Worm (Caenorhabditis elegans): Measurements from ENCODE around the gene T16G1.13.

T16G1.13 gene

ce11 chrV:12928929-12929532, 20.7 kb upstream of the T16G1.13 start, which contains the start of gene T16G1.2:
TSS of gene T16G1.2 (plus strand) at chrV:12929482.
- no peak for TF ChIP-seq hlh-30 (tag; optimal IDR thresholded peaks at IDR 0.05; ENCODE audit: insufficient read depth)
- no peak for TF ChIP-seq Y48G9A.11 (GFP tag; IDR thresholded peaks at IDR 0.05)
- TF ChIP-seq unc-62 (GFP tag; optimal IDR thresholded peaks at IDR 0.05 in 1 of 2), result peak in 1 of 2 experiments; percentile 11
- TF ChIP-seq unc-62 (tag; optimal IDR thresholded peaks at IDR 0.05), result no peak

ce11 chrV:12933654-12934053, 16.1 kb upstream of the T16G1.13 start:
- TF ChIP-seq daf-16 (GFP tag; optimal IDR thresholded peaks at IDR 0.05), result no peak
- peak; percentile 78 for TF ChIP-seq daf-16 (tag; optimal IDR thresholded peaks at IDR 0.05)
- no peak for TF ChIP-seq gei-8 (GFP tag; optimal IDR thresholded peaks at IDR 0.05)
- no peak for TF ChIP-seq ZK337.2 (GFP tag; IDR thresholded peaks at IDR 0.05)
- no peak for TF ChIP-seq vab-7 (GFP tag; IDR thresholded peaks at IDR 0.05)
- peak; percentile 70 for TF ChIP-seq dmd-6 (GFP tag; IDR thresholded peaks at IDR 0.05)
- peak; percentile 48 for TF ChIP-seq nhr-28 (tag; optimal IDR thresholded peaks at IDR 0.05)
- TF ChIP-seq dve-1 (tag; optimal IDR thresholded peaks at IDR 0.05; ENCODE audit: insufficient read depth), result peak; percentile 44
- TF ChIP-seq pqm-1 (tag; optimal IDR thresholded peaks at IDR 0.05), result peak; percentile 47
- TF ChIP-seq zip-11 (GFP tag; IDR thresholded peaks at IDR 0.05), result no peak

- TF ChIP-seq nhr-11 (tag; optimal IDR thresholded peaks at IDR 0.05) (no peak), snpc-4 (tag; optimal IDR thresholded peaks at IDR 0.05) (no peak), lir-3 (tag; optimal IDR thresholded peaks at IDR 0.05) (no peak), set-16 (GFP tag; IDR thresholded peaks at IDR 0.05) (no peak), php-3 (GFP tag; IDR thresholded peaks at IDR 0.05) (peak; percentile 68; the same call in 1 of the 2 replicates), T26A8.4 (GFP tag; IDR thresholded peaks at IDR 0.05) (no peak), lin-13 (GFP tag; optimal IDR thresholded peaks at IDR 0.05) (no peak), nhr-102 (tag; optimal IDR thresholded peaks at IDR 0.05) (peak; percentile 66), nhr-28 (tag; optimal IDR thresholded peaks at IDR 0.05) (peak; percentile 96), skn-1 (tag; optimal IDR thresholded peaks at IDR 0.05) (no peak), nhr-48 (tag; optimal IDR thresholded peaks at IDR 0.05) (no peak), aly-2 (tag; optimal IDR thresholded peaks at IDR 0.05) (no peak), hif-1 (tag; optimal IDR thresholded peaks at IDR 0.05) (no peak), gei-8 (GFP tag; optimal IDR thresholded peaks at IDR 0.05) (no peak), ZK546.5 (tag; optimal IDR thresholded peaks at IDR 0.05) (no peak), ZK337.2 (GFP tag; IDR thresholded peaks at IDR 0.05) (no peak), Y105C5A.15 (GFP tag; IDR thresholded peaks at IDR 0.05) (no peak), zip-11 (GFP tag; IDR thresholded peaks at IDR 0.05) (no peak), zip-2 (tag; optimal IDR thresholded peaks at IDR 0.05) (no peak), ceh-20 (GFP tag; IDR thresholded peaks at IDR 0.05) (no peak), F49E8.2 (tag; optimal IDR thresholded peaks at IDR 0.05; ENCODE audit: borderline replicate concordance) (no peak), ztf-7 (tag; optimal IDR thresholded peaks at IDR 0.05) (no peak), fkh-10 (GFP tag; optimal IDR thresholded peaks at IDR 0.05) (no peak), duxl-1 (tag; optimal IDR thresholded peaks at IDR 0.05; ENCODE audit: poor library complexity) (no peak), Y75B8A.6 (GFP tag; IDR thresholded peaks at IDR 0.05) (no peak), madf-5 (GFP tag; IDR thresholded peaks at IDR 0.05) (no peak), pha-4 (GFP tag; IDR thresholded peaks at IDR 0.05) (no peak), pha-4 (tag; optimal IDR thresholded peaks at IDR 0.05) (no peak), nhr-76 (tag; optimal IDR thresholded peaks at IDR 0.05) (no peak), egl-27 (tag; optimal IDR thresholded peaks at IDR 0.05) (no peak), hmg-1.1 (GFP tag; IDR thresholded peaks at IDR 0.05) (no peak), nhr-42 (GFP tag; IDR thresholded peaks at IDR 0.05) (no peak), ztf-11 (tag; optimal IDR thresholded peaks at IDR 0.05) (no peak), lin-38 (GFP tag; IDR thresholded peaks at IDR 0.05) (no peak), lsy-2 (tag; optimal IDR thresholded peaks at IDR 0.05) (no peak), nhr-237 (tag; optimal IDR thresholded peaks at IDR 0.05) (no peak), lin-39 (tag; optimal IDR thresholded peaks at IDR 0.05) (no peak), Y5F2A.4 (GFP tag; optimal IDR thresholded peaks at IDR 0.05) (no peak), mep-1 (tag; optimal IDR thresholded peaks at IDR 0.05) (no peak)
These were observed 14.7 kb upstream of the T16G1.13 start, which contains the start of gene T16G1.7 for ce11 chrV:12934976-12935375. TSS of gene T16G1.7 (minus strand) at chrV:12935112.
